Fruit fly (Drosophila melanogaster) S2 (cell line): ENCODE data around the gene dpr6.

Experiments
- CG8478 ChIP-seq: fragments of >200 bp; optimal IDR thresholded peaks from 2 replicates; lab custom pipeline; 2018
- CTCF ChIP-seq, 2 experiments: fragments of >200 bp; optimal IDR thresholded peaks; 2 replicates each; lab custom pipeline; 2018

dm6 chr3L:10078551-10078950 is 104.1 kb downstream of the dpr6 start:
- no peak for TF ChIP-seq CG8478
- peak; percentile 73 to 86 for TF ChIP-seq CTCF (optimal IDR thresholded peaks at IDR 0.05; lab: Kevin White, UChicago)
